Worm (Caenorhabditis elegans): ENCODE measurements around the gene nlp-6.

- TF ChIP-seq scrt-1 (GFP tag; IDR thresholded peaks at IDR 0.05): no peak
- TF ChIP-seq tbx-37 (GFP tag; conservative IDR thresholded peaks at IDR 0.05): no peak
- TF ChIP-seq flt-1 (GFP tag; IDR thresholded peaks at IDR 0.05): no peak
- TF ChIP-seq F13C5.2 (tag; optimal IDR thresholded peaks at IDR 0.05): no peak
- TF ChIP-seq ama-1 (optimal IDR thresholded peaks at IDR 0.05): no peak
- TF ChIP-seq tra-4 (tag; optimal IDR thresholded peaks at IDR 0.05): no peak
- no peak for TF ChIP-seq tbx-11 (GFP tag; IDR thresholded peaks at IDR 0.05)
- no peak for TF ChIP-seq hmbx-1 (tag; optimal IDR thresholded peaks at IDR 0.05)
- TF ChIP-seq ets-7 (tag; optimal IDR thresholded peaks at IDR 0.05): no peak
- TF ChIP-seq hnd-1 (tag; optimal IDR thresholded peaks at IDR 0.05): no peak
- no peak for TF ChIP-seq hmg-4 (GFP tag; optimal IDR thresholded peaks at IDR 0.05)
- no peak for TF ChIP-seq sea-1 (GFP tag; conservative IDR thresholded peaks at IDR 0.05)
- no peak for TF ChIP-seq ceh-13 (GFP tag; optimal IDR thresholded peaks at IDR 0.05)
Observed at ce11 chrX:17638460-17638859, 23.8 kb upstream of the nlp-6 start.

Measured in whole organism, early embryonic.